Worm (Caenorhabditis elegans) whole organism, late embryonic: ENCODE results near the gene ZK512.10.

Experiments
- C08G9.2 ChIP-seq: sonication (generic microtip); optimal IDR thresholded peaks from 2 replicates; lab custom pipeline; 2016; ENCODE audit warnings: mild to moderate bottlenecking, missing genetic modification characterization, moderate library complexity, missing compliant biosample characterization
- C38D4.7 ChIP-seq: fragments of 200-800 bp; sonication (Bioruptor generic); optimal IDR thresholded peaks from 2 replicates; lab custom pipeline; 2018; ENCODE audit warnings: mild to moderate bottlenecking, missing genetic modification characterization, moderate library complexity, missing compliant biosample characterization
- F13H6.1 ChIP-seq: sonication (generic microtip); optimal IDR thresholded peaks from 2 replicates; lab custom pipeline; 2016; ENCODE audit warnings: missing genetic modification characterization, missing compliant biosample characterization
- K09A11.1 ChIP-seq: sonication (generic microtip); optimal IDR thresholded peaks from 2 replicates; lab custom pipeline; 2017; ENCODE audit warnings: antibody characterized with exemption, mild to moderate bottlenecking, missing genetic modification characterization, missing compliant biosample characterization; ENCODE audit not compliant: insufficient read depth
- ahr-1 ChIP-seq: sonication (generic microtip); optimal IDR thresholded peaks from 2 replicates; lab custom pipeline; 2016; ENCODE audit warnings: missing genetic modification characterization, missing compliant biosample characterization
- ceh-14 ChIP-seq: sonication (generic microtip); optimal IDR thresholded peaks from 2 replicates; lab custom pipeline; 2016; ENCODE audit warnings: missing genotype, missing genetic modification characterization, missing compliant biosample characterization
- ceh-18 ChIP-seq: sonication (generic microtip); optimal IDR thresholded peaks from 2 replicates; lab custom pipeline; 2016; ENCODE audit warnings: missing genetic modification characterization, missing compliant biosample characterization
- ceh-19 ChIP-seq: fragments of 200-800 bp; sonication (Bioruptor generic); optimal IDR thresholded peaks from 2 replicates; lab custom pipeline; 2018; ENCODE audit warnings: mild to moderate bottlenecking, missing genetic modification characterization, missing compliant biosample characterization
- ceh-2 ChIP-seq: sonication (generic microtip); optimal IDR thresholded peaks from 2 replicates; lab custom pipeline; 2016; ENCODE audit warnings: missing genotype, missing genetic modification characterization, missing compliant biosample characterization
- ceh-22 ChIP-seq: sonication (generic microtip); optimal IDR thresholded peaks from 2 replicates; lab custom pipeline; 2017; ENCODE audit warnings: missing biosample characterization, missing genetic modification characterization
- ceh-24 ChIP-seq: sonication (generic microtip); optimal IDR thresholded peaks from 2 replicates; lab custom pipeline; 2016; ENCODE audit warnings: mild to moderate bottlenecking, missing genetic modification characterization, missing compliant biosample characterization
- ceh-31 ChIP-seq: sonication (generic microtip); optimal IDR thresholded peaks from 2 replicates; lab custom pipeline; 2016; ENCODE audit warnings: missing genetic modification characterization, missing compliant biosample characterization
- ceh-34 ChIP-seq: sonication (generic microtip); optimal IDR thresholded peaks from 2 replicates; lab custom pipeline; 2016; ENCODE audit warnings: mild to moderate bottlenecking, missing genetic modification characterization, missing compliant biosample characterization
- ceh-48 ChIP-seq: sonication (generic microtip); optimal IDR thresholded peaks from 2 replicates; lab custom pipeline; 2016; ENCODE audit warnings: missing genetic modification characterization, inconsistent platforms, missing compliant biosample characterization
- che-1 ChIP-seq: sonication (generic microtip); optimal IDR thresholded peaks from 2 replicates; lab custom pipeline; 2016; ENCODE audit warnings: mild to moderate bottlenecking, missing genetic modification characterization, missing compliant biosample characterization
- dmd-4 ChIP-seq: sonication (generic microtip); optimal IDR thresholded peaks from 2 replicates; lab custom pipeline; 2016; ENCODE audit warnings: borderline replicate concordance, missing genetic modification characterization, missing compliant biosample characterization
- elt-2 ChIP-seq: sonication (generic microtip); optimal IDR thresholded peaks from 2 replicates; lab custom pipeline; 2016; ENCODE audit warnings: missing genetic modification reagents, missing genetic modification characterization, missing compliant biosample characterization
- elt-4 ChIP-seq: sonication (generic microtip); optimal IDR thresholded peaks from 2 replicates; lab custom pipeline; 2016; ENCODE audit warnings: missing genetic modification characterization, missing compliant biosample characterization
- eyg-1 ChIP-seq: sonication (generic microtip); optimal IDR thresholded peaks from 2 replicates; lab custom pipeline; 2016; ENCODE audit warnings: missing genotype, missing genetic modification characterization, missing compliant biosample characterization
- fax-1 ChIP-seq: sonication (generic microtip); optimal IDR thresholded peaks from 2 replicates; lab custom pipeline; 2016; ENCODE audit warnings: missing genotype, missing genetic modification characterization, missing compliant biosample characterization
- fkh-10 ChIP-seq: fragments of 150-350 bp; optimal IDR thresholded peaks from 2 replicates; lab custom pipeline; 2014; ENCODE audit warnings: missing biosample characterization, missing genetic modification reagents, missing genetic modification characterization
- fkh-6 ChIP-seq: sonication (generic microtip); optimal IDR thresholded peaks from 2 replicates; lab custom pipeline; 2016; ENCODE audit warnings: missing genetic modification characterization, missing compliant biosample characterization
- hlh-15 ChIP-seq: sonication (generic microtip); optimal IDR thresholded peaks from 2 replicates; lab custom pipeline; 2016; ENCODE audit warnings: missing genetic modification characterization, missing compliant biosample characterization
- hlh-6 ChIP-seq: sonication (generic microtip); optimal IDR thresholded peaks from 2 replicates; lab custom pipeline; 2016; ENCODE audit warnings: missing genotype, missing genetic modification characterization, missing compliant biosample characterization
- lin-11 ChIP-seq: fragments of 200-800 bp; sonication (Bioruptor generic); optimal IDR thresholded peaks from 2 replicates; lab custom pipeline; 2018; ENCODE audit warnings: mild to moderate bottlenecking, missing genetic modification characterization, missing compliant biosample characterization
- madf-2 ChIP-seq: sonication (generic microtip); optimal IDR thresholded peaks from 2 replicates; lab custom pipeline; 2017; ENCODE audit warnings: missing genetic modification characterization, missing compliant biosample characterization
- mec-3 ChIP-seq: sonication (generic microtip); optimal IDR thresholded peaks from 2 replicates; lab custom pipeline; 2016; ENCODE audit warnings: borderline replicate concordance, missing genetic modification characterization, missing compliant biosample characterization
- nfya-1 ChIP-seq: sonication (generic microtip); optimal IDR thresholded peaks from 2 replicates; lab custom pipeline; 2017; ENCODE audit warnings: missing genetic modification characterization, mild to moderate bottlenecking, missing compliant biosample characterization, antibody characterized with exemption, moderate library complexity
- npax-4 ChIP-seq: sonication (generic microtip); optimal IDR thresholded peaks from 2 replicates; lab custom pipeline; 2016; ENCODE audit warnings: missing genetic modification characterization, missing compliant biosample characterization
- odd-2 ChIP-seq: sonication (generic microtip); optimal IDR thresholded peaks from 2 replicates; lab custom pipeline; 2017; ENCODE audit warnings: antibody characterized with exemption, mild to moderate bottlenecking, missing genetic modification characterization, missing compliant biosample characterization
- pag-3 ChIP-seq: sonication (generic microtip); optimal IDR thresholded peaks from 2 replicates; lab custom pipeline; 2016; ENCODE audit warnings: missing compliant biosample characterization, missing genetic modification characterization, borderline replicate concordance
- pha-2 ChIP-seq: sonication (generic microtip); optimal IDR thresholded peaks from 2 replicates; lab custom pipeline; 2017; ENCODE audit warnings: mild to moderate bottlenecking, missing genetic modification characterization, missing compliant biosample characterization
- pha-4 ChIP-seq: fragments of 150-350 bp; optimal IDR thresholded peaks from 2 replicates; lab custom pipeline; 2018; ENCODE audit warnings: missing biosample characterization, missing genetic modification reagents, missing genetic modification characterization
- pqm-1 ChIP-seq: sonication (generic microtip); optimal IDR thresholded peaks from 2 replicates; lab custom pipeline; 2016; ENCODE audit warnings: missing genetic modification characterization, missing compliant biosample characterization
- ref-2 ChIP-seq: sonication (generic microtip); optimal IDR thresholded peaks from 2 replicates; lab custom pipeline; 2016; ENCODE audit warnings: missing genetic modification characterization, missing compliant biosample characterization
- sdc-2 ChIP-seq: sonication (generic microtip); optimal IDR thresholded peaks from 2 replicates; lab custom pipeline; 2016; ENCODE audit warnings: missing genotype, missing genetic modification characterization, missing compliant biosample characterization
- sox-2 ChIP-seq: fragments of 200-800 bp; sonication (Bioruptor generic); IDR thresholded peaks from 2 replicates; pipeline ENCODE4 v1.3.6; 2022; ENCODE audit warnings: missing genetic modification reagents, missing genetic modification characterization, missing compliant biosample characterization
- syd-9 ChIP-seq: sonication (generic microtip); optimal IDR thresholded peaks from 2 replicates; lab custom pipeline; 2016; ENCODE audit warnings: mild to moderate bottlenecking, missing genetic modification characterization, moderate library complexity, missing compliant biosample characterization
- tbx-2 ChIP-seq: sonication (generic microtip); optimal IDR thresholded peaks from 2 replicates; lab custom pipeline; 2016; ENCODE audit warnings: missing genetic modification characterization, missing compliant biosample characterization
- tbx-7 ChIP-seq: sonication (generic microtip); optimal IDR thresholded peaks from 2 replicates; lab custom pipeline; 2016; ENCODE audit warnings: missing genotype, missing genetic modification characterization, missing compliant biosample characterization
- ttx-3 ChIP-seq: sonication (generic microtip); optimal IDR thresholded peaks from 2 replicates; lab custom pipeline; 2016; ENCODE audit warnings: missing genetic modification reagents, missing genetic modification characterization, missing compliant biosample characterization
- unc-42 ChIP-seq: sonication (generic microtip); optimal IDR thresholded peaks from 2 replicates; lab custom pipeline; 2016; ENCODE audit warnings: missing genotype, missing genetic modification characterization, missing compliant biosample characterization
- zip-5 ChIP-seq: sonication (generic microtip); optimal IDR thresholded peaks from 2 replicates; lab custom pipeline; 2016; ENCODE audit warnings: missing genetic modification characterization, missing compliant biosample characterization
- ztf-16 ChIP-seq: sonication (generic microtip); optimal IDR thresholded peaks from 2 replicates; lab custom pipeline; 2017; ENCODE audit warnings: missing genetic modification characterization, missing compliant biosample characterization

The ZK512.10 gene

DNA sequence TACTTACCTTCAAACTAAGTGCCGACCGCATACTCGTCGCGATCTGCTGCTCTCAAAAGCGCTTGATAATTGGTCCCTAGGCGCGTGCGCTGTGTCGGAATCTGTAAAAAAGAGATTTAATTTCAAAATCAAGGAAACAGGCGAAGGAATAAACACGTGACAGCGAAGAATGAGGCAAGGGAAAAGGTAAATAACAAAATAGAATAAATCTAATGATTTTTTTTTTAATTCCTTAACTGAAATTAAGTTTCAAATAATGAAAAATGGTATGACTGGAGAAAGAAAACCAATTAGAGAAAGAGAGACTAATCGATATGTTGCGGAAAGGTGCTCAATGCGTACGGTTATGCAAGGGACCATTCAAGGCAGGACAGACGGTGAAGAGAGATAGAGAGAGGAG is 21.5 kb upstream of the ZK512.10 start, which contains the start of gene cya-1:
Gene cya-1 (minus strand): TSS at position 101 of the 400 bp plus-strand sequence.
- TF ChIP-seq unc-42: no peak
- TF ChIP-seq ceh-14 (tag; lab: Kevin White, UChicago): no peak
- no peak for TF ChIP-seq fax-1 (tag; lab: Kevin White, UChicago)
- no peak for TF ChIP-seq ref-2 (tag; lab: Kevin White, UChicago)
- no peak for TF ChIP-seq fkh-10 (GFP tag; lab: Kevin White, UChicago)
- no peak for TF ChIP-seq ahr-1
- TF ChIP-seq sox-2: no peak
- no peak for TF ChIP-seq ceh-18 (tag; lab: Kevin White, UChicago)
- no peak for TF ChIP-seq ttx-3 (tag; lab: Kevin White, UChicago)
- no peak for TF ChIP-seq mec-3
- TF ChIP-seq pag-3 (tag; lab: Kevin White, UChicago): no peak
- TF ChIP-seq, all 69 proteins: peak for 0

DNA sequence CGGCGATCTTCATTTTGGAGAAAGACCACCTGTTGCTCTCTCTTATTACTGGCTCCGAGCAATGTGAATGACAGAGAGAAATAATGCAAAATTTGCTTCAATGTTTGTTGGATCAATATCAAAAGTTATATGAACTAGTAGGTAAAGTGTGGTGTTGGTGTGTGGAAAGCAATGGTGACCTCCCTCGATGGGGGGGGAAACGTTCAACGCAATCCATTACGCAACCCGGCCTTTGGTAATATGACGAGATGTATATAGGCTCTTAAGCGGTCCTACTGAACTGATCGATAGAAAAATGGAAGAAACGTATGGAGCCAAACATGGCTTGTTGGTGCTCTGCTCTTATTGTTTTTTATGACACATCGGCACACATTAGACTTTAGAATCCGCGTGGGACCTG is 21.0 kb upstream of the ZK512.10 start:
- TF ChIP-seq eyg-1 (no peak), elt-2 (tag; lab: Kevin White, UChicago) (peak; percentile 6), pqm-1 (tag; lab: Kevin White, UChicago) (no peak), pha-2 (tag; lab: Kevin White, UChicago) (no peak)

DNA sequence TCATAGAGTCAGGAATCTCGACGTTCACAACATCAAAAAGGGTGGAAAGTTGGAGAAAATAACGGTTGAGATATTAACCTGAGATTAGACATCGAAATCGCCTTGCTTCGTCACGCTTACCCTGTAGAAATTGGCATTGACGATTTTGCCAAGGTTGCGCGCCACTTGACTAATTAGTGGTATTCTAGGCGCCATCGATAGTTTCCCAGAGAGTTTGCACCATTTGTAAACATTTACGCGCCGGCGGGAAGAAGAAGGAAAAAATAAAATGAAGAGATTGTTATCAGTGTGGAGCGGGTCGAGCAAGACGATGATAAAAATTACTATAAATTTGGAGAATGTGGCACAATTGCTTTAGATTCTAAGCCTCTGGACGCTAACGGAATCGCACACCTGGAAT is 20.4 kb upstream of the ZK512.10 start:
- no peak for TF ChIP-seq F13H6.1
- no peak for TF ChIP-seq C38D4.7 (GFP tag; lab: Kevin White, UChicago)
- no peak for TF ChIP-seq ceh-48 (tag; lab: Kevin White, UChicago)
- TF ChIP-seq, all 69 proteins: peak for 0

DNA sequence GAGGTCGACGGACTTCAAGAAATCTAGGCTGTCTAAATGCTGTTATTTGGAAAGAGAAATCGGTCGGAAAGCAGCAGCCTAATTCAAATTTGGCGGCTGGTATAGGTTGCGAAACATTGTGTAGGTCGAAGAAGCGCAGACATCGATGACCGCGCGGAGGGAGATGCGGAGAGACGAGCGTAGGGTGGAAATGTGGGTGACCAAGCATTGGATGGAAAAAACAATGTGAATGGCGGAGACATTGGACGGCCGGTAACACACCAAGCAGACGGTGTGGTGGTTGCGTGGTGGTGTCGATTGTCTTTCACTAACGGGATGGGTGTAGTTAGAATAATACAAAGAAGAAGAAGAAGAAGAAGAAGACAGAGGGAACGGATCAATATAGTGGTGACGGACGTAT is 18.2 kb upstream of the ZK512.10 start:
- TF ChIP-seq nfya-1 (tag; lab: Kevin White, UChicago) (peak; percentile 10), tbx-2 (tag; lab: Kevin White, UChicago) (peak; percentile 37), madf-2 (tag; lab: Kevin White, UChicago) (peak; percentile 5), syd-9 (tag; lab: Kevin White, UChicago) (no peak), C08G9.2 (peak; percentile 20), npax-4 (tag; lab: Kevin White, UChicago) (no peak), ceh-14 (tag; lab: Kevin White, UChicago) (peak; percentile 33), sox-2 (0 out of 2 replicates have a peak, but pooled peaks have one; percentile 1), sdc-2 (peak; percentile 55), hlh-6 (tag; lab: Kevin White, UChicago) (peak; percentile 57), tbx-7 (tag; lab: Kevin White, UChicago) (no peak), fkh-6 (tag; lab: Kevin White, UChicago) (no peak), ceh-48 (tag; lab: Kevin White, UChicago) (no peak), ref-2 (tag; lab: Kevin White, UChicago) (peak; percentile 63), hlh-15 (tag; lab: Kevin White, UChicago) (no peak), lin-11 (tag; lab: Kevin White, UChicago) (no peak), ceh-34 (tag; lab: Kevin White, UChicago) (peak; percentile 49), unc-42 (peak; percentile 23), ceh-31 (peak; percentile 62)

DNA sequence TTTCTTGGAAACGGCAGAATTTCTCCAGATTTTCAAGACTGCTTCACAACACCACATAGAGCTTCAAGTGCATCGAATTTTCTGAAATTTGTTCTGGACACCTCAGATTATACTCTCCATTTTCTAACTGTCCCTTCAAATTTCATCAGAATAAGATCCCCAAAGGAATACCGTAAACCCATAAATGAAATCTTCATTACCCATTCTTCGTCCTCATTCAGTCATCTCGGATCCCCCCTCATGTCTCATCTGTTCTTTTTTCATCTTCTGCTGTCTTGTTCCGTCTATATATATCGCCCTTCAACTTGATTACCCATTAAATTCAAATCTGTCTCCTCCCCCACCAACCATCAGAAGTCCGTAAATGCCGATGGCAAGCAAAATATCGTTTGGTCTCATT is 16.6 kb upstream of the ZK512.10 start:
- no peak for TF ChIP-seq ceh-18 (tag; lab: Kevin White, UChicago)
- no peak for TF ChIP-seq odd-2 (tag; lab: Kevin White, UChicago)

DNA sequence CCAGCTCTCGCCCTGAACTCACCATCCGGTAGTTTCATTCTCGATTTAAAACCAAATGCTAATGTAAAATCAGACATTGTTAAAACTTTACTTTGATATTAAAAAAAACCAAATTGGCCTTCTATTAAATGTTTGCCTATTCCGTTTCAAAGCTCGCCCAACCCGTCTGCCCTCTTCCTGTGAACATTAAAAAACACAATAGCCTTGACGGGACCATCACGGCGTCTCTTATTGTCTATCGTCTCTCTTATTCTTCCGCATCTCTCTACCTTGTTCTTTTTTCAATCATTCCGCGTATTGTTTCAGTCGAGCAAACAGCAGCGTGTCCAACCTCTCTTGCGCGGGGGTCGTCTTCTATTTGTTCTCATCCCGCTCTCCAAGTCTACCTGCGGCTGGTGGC is 16.0 kb upstream of the ZK512.10 start, which contains the start of gene ZK512.1:
Gene ZK512.1 (plus strand): TSS at position 301 of the 400 bp plus-strand sequence.
- TF ChIP-seq sdc-2 (peak; percentile 0), dmd-4 (tag; lab: Kevin White, UChicago) (no peak), tbx-2 (tag; lab: Kevin White, UChicago) (peak; percentile 37), ceh-22 (tag; lab: Kevin White, UChicago) (no peak), eyg-1 (no peak), elt-4 (tag; lab: Kevin White, UChicago) (no peak), ceh-34 (tag; lab: Kevin White, UChicago) (peak; percentile 3), ztf-16 (tag; lab: Kevin White, UChicago) (no peak), ceh-2 (tag; lab: Kevin White, UChicago) (peak; percentile 38), che-1 (tag; lab: Kevin White, UChicago) (no peak), zip-5 (no peak), lin-11 (tag; lab: Kevin White, UChicago) (no peak), K09A11.1 (tag; lab: Kevin White, UChicago) (no peak), pha-4 (tag; lab: Kevin White, UChicago) (no peak), ceh-24 (no peak), ceh-19 (no peak), fkh-6 (tag; lab: Kevin White, UChicago) (no peak)
